Worm (Caenorhabditis elegans) whole organism, mixed stage, embryonic: ENCODE results near the gene F33H12.7.
"Not testable (repeated sequence)": the region's sequence is repeated elsewhere in the genome, so short reads cannot be mapped to it uniquely, and the experiment has no call there.

Experiments
- elt-1 ChIP-seq: sonication (generic microtip); optimal IDR thresholded peaks from 2 replicates; lab custom pipeline; 2017; ENCODE audit warnings: missing genetic modification characterization, mild to moderate bottlenecking, missing compliant biosample characterization, antibody characterized with exemption, moderate library complexity, borderline replicate concordance; ENCODE audit not compliant: insufficient read depth
- elt-3 ChIP-seq: fragments of 150-350 bp; optimal IDR thresholded peaks from 2 replicates; lab custom pipeline; 2014; ENCODE audit warnings: missing biosample characterization, missing genetic modification characterization
- lin-13 ChIP-seq: fragments of 150-350 bp; optimal IDR thresholded peaks from 2 replicates; lab custom pipeline; 2014; ENCODE audit warnings: missing biosample characterization, missing genetic modification characterization
- lsy-2 ChIP-seq: fragments of 150-350 bp; optimal IDR thresholded peaks from 2 replicates; lab custom pipeline; 2014; ENCODE audit warnings: missing biosample characterization, missing genetic modification characterization
- mep-1 ChIP-seq: fragments of 150-350 bp; optimal IDR thresholded peaks from 2 replicates; lab custom pipeline; 2017; ENCODE audit warnings: missing biosample characterization, missing genetic modification reagents, missing genetic modification characterization, inconsistent platforms
- nhr-237 ChIP-seq: fragments of 150-350 bp; optimal IDR thresholded peaks from 2 replicates; lab custom pipeline; 2014; ENCODE audit warnings: missing biosample characterization, missing genetic modification characterization
- nhr-76 ChIP-seq: sonication (generic microtip); optimal IDR thresholded peaks from 2 replicates; lab custom pipeline; 2017; ENCODE audit warnings: missing biosample characterization, missing genetic modification characterization
- pha-4 ChIP-seq: fragments of 150-350 bp; optimal IDR thresholded peaks from 2 replicates; lab custom pipeline; 2018; ENCODE audit warnings: missing biosample characterization, missing genetic modification reagents, missing genetic modification characterization
- snpc-4 ChIP-seq: fragments of 150-350 bp; optimal IDR thresholded peaks from 2 replicates; lab custom pipeline; 2014; ENCODE audit warnings: missing biosample characterization, missing genetic modification characterization
- unc-39 ChIP-seq: fragments of 150-350 bp; optimal IDR thresholded peaks from 2 replicates; lab custom pipeline; 2014; ENCODE audit warnings: missing biosample characterization, missing genetic modification characterization
- ztf-11 ChIP-seq: fragments of 150-350 bp; optimal IDR thresholded peaks from 2 replicates; lab custom pipeline; 2014; ENCODE audit warnings: missing biosample characterization, missing genetic modification characterization

DNA sequence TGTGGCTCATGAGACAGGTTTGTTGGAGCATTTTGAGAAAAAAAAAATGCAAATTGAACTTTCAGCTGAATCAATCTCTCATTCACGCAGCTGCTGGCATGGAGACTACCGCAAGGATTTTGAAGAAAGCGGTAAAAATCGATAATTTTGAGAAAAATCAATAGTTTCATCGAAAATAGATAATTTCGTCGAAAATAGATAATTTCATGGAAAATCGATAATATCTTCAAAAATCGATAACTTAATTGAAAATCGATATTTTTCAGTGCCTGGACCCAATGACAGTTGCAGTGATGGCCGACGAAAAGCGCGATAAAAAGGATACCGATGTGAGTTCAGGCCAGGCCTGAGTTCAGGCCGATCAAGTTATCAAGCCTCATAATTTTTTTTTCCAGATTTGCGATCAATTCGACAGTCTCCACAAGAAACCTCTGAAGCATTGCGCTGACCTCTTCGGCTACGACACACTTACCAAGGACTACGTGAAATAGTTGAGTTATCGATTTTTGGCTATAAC is 36.3 kb upstream of the F33H12.7 start, which contains the start of gene D2062.4:
- TF ChIP-seq nhr-76 (tag; lab: Kevin White, UChicago); nhr-237; lsy-2; elt-3 (tag; lab: Kevin White, UChicago); mep-1 (tag; lab: Kevin White, UChicago); lin-13 (tag; lab: Kevin White, UChicago); ztf-11; pha-4 (tag; lab: Kevin White, UChicago); unc-39 (tag; lab: Kevin White, UChicago); snpc-4; elt-1 (tag; lab: Kevin White, UChicago): not testable (repeated sequence)
